Fruit fly (Drosophila melanogaster) whole organism, embryonic: ENCODE data around the gene GluProRS.

Experiments
- Atf3 ChIP-seq: fragments of 200-800 bp; sonication (Bioruptor generic); optimal IDR thresholded peaks from 3 replicates; lab custom pipeline; 2016; ENCODE audit warnings: missing biosample characterization, missing genetic modification characterization
- Awh ChIP-seq: fragments of 200-800 bp; sonication (Bioruptor generic); IDR thresholded peaks from 2 replicates; pipeline ENCODE4, ENCODE4 v1.3.6; 2022; ENCODE audit warnings: missing biosample characterization, missing genetic modification characterization
- Blimp-1 ChIP-seq: fragments of 200-800 bp; sonication (Bioruptor generic); optimal IDR thresholded peaks from 3 replicates; lab custom pipeline; 2018; ENCODE audit warnings: missing biosample characterization, missing genetic modification characterization, mild to moderate bottlenecking, moderate library complexity, missing genetic modification reagents
- CG10209 ChIP-seq: fragments of 200-800 bp; sonication (Bioruptor generic); optimal IDR thresholded peaks from 3 replicates; lab custom pipeline; 2017; ENCODE audit warnings: missing biosample characterization, mild to moderate bottlenecking, missing genetic modification characterization, missing genetic modification reagents
- CG10366 ChIP-seq: fragments of 200-800 bp; sonication (Bioruptor generic); IDR thresholded peaks from 2 replicates; pipeline ENCODE4 v1.3.6; 2022; ENCODE audit warnings: missing biosample characterization, missing genetic modification characterization
- CG10565 ChIP-seq: fragments of 200-800 bp; sonication (Bioruptor generic); optimal IDR thresholded peaks from 3 replicates; lab custom pipeline; 2016; ENCODE audit warnings: missing biosample characterization, mild to moderate bottlenecking, missing genetic modification characterization
- CG12659 ChIP-seq: fragments of 200-800 bp; sonication (Bioruptor generic); optimal IDR thresholded peaks from 3 replicates; lab custom pipeline; 2017; ENCODE audit warnings: mild to moderate bottlenecking, missing biosample characterization, missing genetic modification reagents, missing genetic modification characterization
- CG13123 ChIP-seq: fragments of 200-800 bp; sonication (Bioruptor generic); optimal IDR thresholded peaks from 2 replicates; lab custom pipeline; 2016; ENCODE audit warnings: missing biosample characterization, missing genetic modification characterization
- CG13894 ChIP-seq: fragments of 200-800 bp; sonication (Bioruptor generic); optimal IDR thresholded peaks from 3 replicates; lab custom pipeline; 2018; ENCODE audit warnings: missing biosample characterization, mild to moderate bottlenecking, missing genetic modification characterization, moderate library complexity
- CG14667 ChIP-seq: fragments of 200-800 bp; sonication (Bioruptor generic); IDR thresholded peaks from 2 replicates; pipeline ENCODE4 v1.3.6; 2022; ENCODE audit warnings: missing biosample characterization, missing genetic modification characterization
- CG15011 ChIP-seq: fragments of 200-800 bp; sonication (Bioruptor generic); optimal IDR thresholded peaks from 3 replicates; lab custom pipeline; 2018; ENCODE audit warnings: missing biosample characterization, mild to moderate bottlenecking, missing genetic modification characterization
- CG1792 ChIP-seq: fragments of 200-800 bp; sonication (Bioruptor generic); optimal IDR thresholded peaks from 2 replicates; lab custom pipeline; 2016; ENCODE audit warnings: missing biosample characterization, missing genetic modification characterization
- CG18764 ChIP-seq: fragments of 200-800 bp; sonication (Bioruptor generic); optimal IDR thresholded peaks from 3 replicates; lab custom pipeline; 2016; ENCODE audit warnings: missing biosample characterization, missing genetic modification characterization
- CG2889 ChIP-seq: fragments of 200-800 bp; sonication (Bioruptor generic); IDR thresholded peaks from 3 replicates; pipeline ENCODE4 v1.3.6; 2022; ENCODE audit warnings: missing biosample characterization, missing genetic modification characterization
- CG3065 ChIP-seq: fragments of 200-800 bp; sonication (Bioruptor generic); optimal IDR thresholded peaks from 2 replicates; lab custom pipeline; 2016; ENCODE audit warnings: missing biosample characterization, missing genetic modification characterization
- CG31441 ChIP-seq: fragments of 200-800 bp; sonication (Bioruptor generic); IDR thresholded peaks from 2 replicates; pipeline ENCODE4 v1.3.6; 2022; ENCODE audit warnings: missing biosample characterization, missing genetic modification characterization
- CG32767 ChIP-seq: fragments of 200-800 bp; sonication (Bioruptor generic); IDR thresholded peaks from 2 replicates; pipeline ENCODE4 v1.3.6; 2022; ENCODE audit warnings: missing biosample characterization, missing genetic modification characterization
- CG42726 ChIP-seq: fragments of 200-800 bp; sonication (Bioruptor generic); IDR thresholded peaks from 2 replicates; pipeline ENCODE4 v1.3.6; 2022; ENCODE audit warnings: missing biosample characterization, missing genetic modification characterization; ENCODE audit not compliant: partially characterized antibody
- CG4282 ChIP-seq: fragments of 200-800 bp; sonication (Bioruptor generic); optimal IDR thresholded peaks from 2 replicates; lab custom pipeline; 2016; ENCODE audit warnings: missing biosample characterization, missing genetic modification characterization
- CG4404 ChIP-seq: fragments of 200-800 bp; sonication (Bioruptor generic); IDR thresholded peaks from 2 replicates; pipeline ENCODE4 v1.3.6; 2022; ENCODE audit warnings: missing biosample characterization, missing genetic modification characterization
- CG6175 ChIP-seq: fragments of 200-800 bp; sonication (Bioruptor generic); IDR thresholded peaks from 3 replicates; pipeline ENCODE4 v1.3.6; 2022; ENCODE audit warnings: missing biosample characterization, missing genetic modification characterization
- CG6813 ChIP-seq: fragments of 200-800 bp; sonication (Bioruptor generic); optimal IDR thresholded peaks from 2 replicates; lab custom pipeline; 2017; ENCODE audit warnings: missing biosample characterization, missing genetic modification characterization, mild to moderate bottlenecking, moderate library complexity, missing genetic modification reagents
- CG7556 ChIP-seq: fragments of 200-800 bp; sonication (Bioruptor generic); optimal IDR thresholded peaks from 2 replicates; lab custom pipeline; 2017; ENCODE audit warnings: missing biosample characterization, mild to moderate bottlenecking, missing genetic modification characterization
- CG8924 ChIP-seq: fragments of 200-800 bp; optimal IDR thresholded peaks from 3 replicates; lab custom pipeline; 2019; ENCODE audit warnings: missing biosample characterization, mild to moderate bottlenecking, missing genetic modification characterization, moderate library complexity
- Camta ChIP-seq: fragments of 200-800 bp; sonication (Bioruptor generic); optimal IDR thresholded peaks from 2 replicates; lab custom pipeline; 2016; ENCODE audit warnings: missing biosample characterization, missing genetic modification characterization
- Dip3 ChIP-seq: fragments of 200-800 bp; sonication (Bioruptor generic); optimal IDR thresholded peaks from 3 replicates; lab custom pipeline; 2016; ENCODE audit warnings: missing biosample characterization, missing genetic modification characterization
- Gug ChIP-seq: fragments of 200-800 bp; sonication (Bioruptor generic); IDR thresholded peaks from 4 replicates; pipeline ENCODE4 v1.3.6; 2022; ENCODE audit warnings: missing biosample characterization, missing genetic modification characterization
- HLH4C ChIP-seq: fragments of 200-800 bp; sonication (Bioruptor generic); IDR thresholded peaks from 3 replicates; pipeline ENCODE4 v1.3.6; 2022; ENCODE audit warnings: missing biosample characterization, missing genetic modification characterization; ENCODE audit not compliant: partially characterized antibody
- Jarid2 ChIP-seq: fragments of 200-800 bp; sonication (Bioruptor generic); optimal IDR thresholded peaks from 3 replicates; lab custom pipeline; 2017; ENCODE audit warnings: mild to moderate bottlenecking, missing biosample characterization, missing genetic modification reagents, missing genetic modification characterization
- Xrp1 ChIP-seq: fragments of 200-800 bp; sonication (Bioruptor generic); IDR thresholded peaks from 2 replicates; pipeline ENCODE4 v1.3.6; 2022; ENCODE audit warnings: missing biosample characterization, missing genetic modification characterization
- al ChIP-seq: fragments of 200-800 bp; sonication (Bioruptor generic); IDR thresholded peaks from 2 replicates; pipeline ENCODE4 v1.3.6; 2022; ENCODE audit warnings: missing biosample characterization, missing genetic modification characterization
- ara ChIP-seq: fragments of 200-800 bp; sonication (Bioruptor generic); IDR thresholded peaks from 2 replicates; pipeline ENCODE4 v1.3.6; 2022; ENCODE audit warnings: missing biosample characterization, missing genetic modification characterization
- crc ChIP-seq: fragments of 200-800 bp; sonication (Bioruptor generic); optimal IDR thresholded peaks from 2 replicates; lab custom pipeline; 2016; ENCODE audit warnings: missing biosample characterization, missing genetic modification characterization
- crol ChIP-seq: fragments of 200-800 bp; sonication (Bioruptor generic); IDR thresholded peaks from 2 replicates; pipeline ENCODE4 v1.3.6; 2022; ENCODE audit warnings: missing biosample characterization, missing genetic modification characterization
- dan ChIP-seq: fragments of 200-800 bp; sonication (Bioruptor generic); IDR thresholded peaks from 2 replicates; pipeline ENCODE4 v1.3.6; 2022; ENCODE audit warnings: missing biosample characterization, missing genetic modification characterization
- dmrt11E ChIP-seq: fragments of 200-800 bp; sonication (Bioruptor generic); optimal IDR thresholded peaks from 3 replicates; lab custom pipeline; 2018; ENCODE audit warnings: missing biosample characterization, mild to moderate bottlenecking, missing genetic modification characterization, moderate library complexity
- dpn ChIP-seq, 2 experiments: fragments of 200-800 bp; sonication (Bioruptor generic); optimal IDR thresholded peaks; 3 replicates each; lab custom pipeline; 2016; ENCODE audit warnings: missing biosample characterization in 2 of 2, missing genetic modification characterization in 2 of 2
- ewg ChIP-seq: fragments of 200-800 bp; sonication (Bioruptor generic); optimal IDR thresholded peaks from 3 replicates; lab custom pipeline; 2017; ENCODE audit warnings: mild to moderate bottlenecking, missing biosample characterization, missing genetic modification reagents, missing genetic modification characterization
- fd3F ChIP-seq: fragments of 200-800 bp; sonication (Bioruptor generic); optimal IDR thresholded peaks from 2 replicates; lab custom pipeline; 2018; ENCODE audit warnings: missing biosample characterization, mild to moderate bottlenecking, missing genetic modification characterization, moderate library complexity
- grau ChIP-seq: fragments of 200-800 bp; optimal IDR thresholded peaks from 3 replicates; lab custom pipeline; 2019; ENCODE audit warnings: missing biosample characterization, mild to moderate bottlenecking, missing genetic modification characterization, moderate library complexity
- ind ChIP-seq: fragments of 200-800 bp; sonication (Bioruptor generic); optimal IDR thresholded peaks from 3 replicates; lab custom pipeline; 2016; ENCODE audit warnings: missing biosample characterization, missing genetic modification characterization
- mirr ChIP-seq: fragments of 200-800 bp; sonication (Bioruptor generic); optimal IDR thresholded peaks from 3 replicates; lab custom pipeline; 2018; ENCODE audit warnings: missing biosample characterization, mild to moderate bottlenecking, missing genetic modification characterization
- nom ChIP-seq: fragments of 200-800 bp; sonication (Bioruptor generic); optimal IDR thresholded peaks from 2 replicates; lab custom pipeline; 2017; ENCODE audit warnings: missing biosample characterization, missing genetic modification characterization, mild to moderate bottlenecking, moderate library complexity, missing genetic modification reagents
- otp ChIP-seq: fragments of 200-800 bp; sonication (Bioruptor generic); IDR thresholded peaks from 3 replicates; pipeline ENCODE4, ENCODE4 v1.3.6; 2022; ENCODE audit warnings: missing biosample characterization, missing genetic modification characterization
- row ChIP-seq: fragments of 200-800 bp; sonication (Bioruptor generic); IDR thresholded peaks from 3 replicates; pipeline ENCODE4 v1.3.6; 2022; ENCODE audit warnings: missing biosample characterization, missing genetic modification characterization
- run ChIP-seq: fragments of 200-800 bp; sonication (Bioruptor generic); optimal IDR thresholded peaks from 3 replicates; lab custom pipeline; 2018; ENCODE audit warnings: missing biosample characterization, mild to moderate bottlenecking, missing genetic modification characterization
- sc ChIP-seq, 3 experiments: fragments of >200 bp in 2 of 3; fragments of 200-800 bp in 1 of 3; sonication (Bioruptor generic) in 1 of 3; optimal IDR thresholded peaks; 2 replicates in 2 of 3; 3 replicates in 1 of 3; lab custom pipeline; 2017; ENCODE audit warnings: mild to moderate bottlenecking in 1 of 3, missing biosample characterization in 1 of 3, missing genetic modification characterization in 1 of 3, missing genetic modification reagents in 1 of 3
- seq ChIP-seq: fragments of 200-800 bp; sonication (Bioruptor generic); IDR thresholded peaks from 2 replicates; pipeline ENCODE4 v1.3.6; 2022; ENCODE audit warnings: missing biosample characterization, missing genetic modification characterization
- wdn ChIP-seq: fragments of 200-800 bp; sonication (Bioruptor generic); IDR thresholded peaks from 2 replicates; pipeline ENCODE4 v1.3.6; 2022; ENCODE audit warnings: missing biosample characterization, missing genetic modification characterization
- zen2 ChIP-seq: fragments of 200-800 bp; sonication (Bioruptor generic); IDR thresholded peaks from 3 replicates; pipeline ENCODE4 v1.3.6; 2022; ENCODE audit warnings: missing biosample characterization, missing genetic modification characterization; ENCODE audit not compliant: partially characterized antibody

Gene GluProRS

DNA sequence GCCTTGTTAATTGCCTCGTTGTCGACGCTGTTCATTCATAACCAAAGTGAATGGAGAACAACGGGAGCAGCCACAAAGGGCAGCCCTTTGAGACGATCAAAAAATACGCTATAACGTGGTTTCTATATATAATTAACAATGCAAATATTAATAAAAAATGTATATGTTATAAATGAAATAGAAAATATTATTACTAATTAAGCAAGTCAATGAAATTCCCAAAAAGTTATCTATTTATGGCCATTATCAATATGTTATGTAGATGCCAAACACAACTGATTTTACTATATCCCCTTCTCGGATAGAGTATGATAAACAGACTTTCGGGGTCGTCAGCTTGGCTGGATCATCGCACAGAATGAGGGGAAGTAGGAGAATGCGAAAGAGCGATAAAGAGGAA, 11.3 kb upstream of the GluProRS start (continued):
- TF ChIP-seq otp (GFP tag; lab: Robert Waterston, UW) = no peak
- TF ChIP-seq Jarid2 = no peak
- TF ChIP-seq grau (tag; lab: Kevin White, UChicago) = peak; percentile 68
- TF ChIP-seq CG8924 (tag; lab: Kevin White, UChicago) = peak; percentile 54
- no peak for TF ChIP-seq crol (GFP tag; lab: Robert Waterston, UW)
- TF ChIP-seq CG4404 = no peak
- no peak for TF ChIP-seq dmrt11E (tag; lab: Kevin White, UChicago)
- no peak for TF ChIP-seq CG18764 (GFP tag; lab: Kevin White, UChicago)
- peak; percentile 45 for TF ChIP-seq CG7556 (GFP tag; lab: Kevin White, UChicago)
- TF ChIP-seq crc (GFP tag; lab: Kevin White, UChicago) = no peak
- no peak for TF ChIP-seq CG13894 (tag; lab: Kevin White, UChicago)
- TF ChIP-seq CG31441 (GFP tag; lab: Robert Waterston, UW) = peak; percentile 61
- TF ChIP-seq ewg (GFP tag; lab: Kevin White, UChicago) = peak; percentile 17
- no peak for TF ChIP-seq zen2 (GFP tag; lab: Robert Waterston, UW)
- TF ChIP-seq CG10565 (GFP tag; lab: Kevin White, UChicago) = no peak
- no peak for TF ChIP-seq mirr (GFP tag; lab: Kevin White, UChicago)
- TF ChIP-seq Xrp1 = no peak; the same call in 1 of the 2 replicates
- peak; percentile 42; the same call in 1 of the 2 replicates for TF ChIP-seq CG32767 (GFP tag; lab: Robert Waterston, UW)
- peak; percentile 33; the same call in 1 of the 2 replicates for TF ChIP-seq wdn
- TF ChIP-seq nom (GFP tag; lab: Kevin White, UChicago) = no peak
- TF ChIP-seq Atf3 (GFP tag; lab: Kevin White, UChicago) = no peak
- no peak for TF ChIP-seq CG4282
- TF ChIP-seq dan (GFP tag; lab: Robert Waterston, UW) = no peak
- TF ChIP-seq CG3065 (GFP tag; lab: Kevin White, UChicago) = no peak
- TF ChIP-seq ara = no peak
- 0 out of 2 replicates have a peak, but pooled peaks have one; percentile 45 for TF ChIP-seq CG14667 (GFP tag; lab: Robert Waterston, UW)
- TF ChIP-seq CG13123 (GFP tag; lab: Kevin White, UChicago) = no peak
- no peak for TF ChIP-seq CG1792 (GFP tag; lab: Kevin White, UChicago)
- TF ChIP-seq ind (GFP tag; lab: Kevin White, UChicago) = peak; percentile 26
- TF ChIP-seq run = peak; percentile 21
- TF ChIP-seq HLH4C (GFP tag; lab: Robert Waterston, UW) = no peak
- peak; percentile 76 for TF ChIP-seq row
- peak; percentile 46; the same call in 1 of the 2 replicates for TF ChIP-seq Awh (GFP tag; lab: Robert Waterston, UW)
- no peak for TF ChIP-seq CG6813 (GFP tag; lab: Kevin White, UChicago)
- no peak for TF ChIP-seq Gug (GFP tag; lab: Robert Waterston, UW)
- peak; percentile 53 for TF ChIP-seq CG10366 (GFP tag; lab: Robert Waterston, UW)
- no peak for TF ChIP-seq seq
- TF ChIP-seq fd3F (GFP tag; lab: Kevin White, UChicago) = peak; percentile 52
- no peak for TF ChIP-seq sc (optimal IDR thresholded peaks at IDR 0.05; lab: Kevin White, UChicago)
- peak; percentile 20 for TF ChIP-seq sc (GFP tag; optimal IDR thresholded peaks at IDR 0.05; lab: Kevin White, UChicago)
- no peak for TF ChIP-seq CG6175 (GFP tag; lab: Robert Waterston, UW)
- peak in 1 of 2 experiments; percentile 16 for TF ChIP-seq dpn (GFP tag; optimal IDR thresholded peaks at IDR 0.05; lab: Kevin White, UChicago)
- peak; percentile 55 for TF ChIP-seq Blimp-1 (GFP tag; lab: Kevin White, UChicago)
- TF ChIP-seq CG15011 = no peak
- TF ChIP-seq CG42726 = no peak
- no peak for TF ChIP-seq Camta
- TF ChIP-seq CG2889 = 0 out of 3 replicates have a peak, but pooled peaks have one; percentile 51
- TF ChIP-seq Dip3 (GFP tag; lab: Kevin White, UChicago) = no peak
- no peak for TF ChIP-seq CG10209 (GFP tag; lab: Kevin White, UChicago)
- TF ChIP-seq al (GFP tag; lab: Robert Waterston, UW) = peak; percentile 56
- peak; percentile 53 for TF ChIP-seq CG12659 (GFP tag; lab: Kevin White, UChicago)
